Worm (Caenorhabditis elegans) whole organism, L4 larva: ENCODE measurements around the gene isy-1.

Experiments used
- cey-2 ChIP-seq: sonication (generic microtip); optimal IDR thresholded peaks from 3 replicates; lab custom pipeline; 2017; ENCODE audit warnings: missing genetic modification characterization, mild to moderate bottlenecking, missing compliant biosample characterization, antibody characterized with exemption, borderline replicate concordance; ENCODE audit not compliant: insufficient read depth
- egl-27 ChIP-seq: sonication (generic microtip); optimal IDR thresholded peaks from 3 replicates; lab custom pipeline; 2017; ENCODE audit warnings: missing biosample characterization, missing genetic modification reagents, missing genetic modification characterization

DNA sequence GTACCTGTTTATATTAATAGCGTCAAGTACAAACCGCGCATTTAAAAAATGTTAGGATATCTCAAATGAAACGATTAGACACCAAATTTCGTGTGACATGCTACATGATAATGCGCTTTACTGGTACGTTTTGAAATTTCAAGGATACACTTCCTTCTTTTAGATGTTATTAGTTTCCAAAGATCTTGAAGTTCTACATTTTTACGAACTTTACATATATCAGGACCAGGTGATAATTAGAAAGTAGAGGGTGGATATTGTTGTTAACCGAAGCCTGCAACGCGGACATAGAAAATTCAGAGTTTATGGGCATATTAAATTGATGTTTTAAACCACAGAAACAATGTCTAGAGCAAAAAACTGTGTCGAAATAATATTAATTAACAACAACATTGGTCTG is 12.7 kb upstream of the isy-1 start:
- TF ChIP-seq cey-2 (tag; lab: Kevin White, UChicago) (no peak), egl-27 (tag; lab: Kevin White, UChicago) (no peak)
